Fruit fly (Drosophila melanogaster): Measurements from ENCODE around the gene Srx.

The Srx gene

DNA sequence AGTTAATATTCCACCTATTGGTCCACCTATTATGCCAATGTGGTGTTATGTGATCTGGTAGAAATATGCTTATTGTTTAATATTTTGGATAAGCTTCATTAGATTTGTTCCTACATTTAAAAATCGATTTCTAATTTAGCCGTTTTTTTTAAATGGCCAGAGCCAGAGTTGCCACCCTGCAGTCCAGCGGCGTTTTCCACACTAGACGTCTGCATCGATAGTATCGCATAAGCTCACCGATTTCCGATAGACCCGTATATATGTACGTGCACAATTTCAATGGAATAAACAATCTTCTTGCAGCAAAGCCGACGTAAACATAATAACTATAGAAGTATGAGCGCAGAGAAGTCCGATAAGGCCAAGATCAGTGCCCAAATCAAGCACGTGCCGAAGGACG is 14.9 kb upstream of the Srx start, which contains the start of gene Taf9 (continued):
- TF ChIP-seq Mad (GFP tag; optimal IDR thresholded peaks at IDR 0.05), result no peak
- TF ChIP-seq CkIIα-i1 (GFP tag; IDR thresholded peaks at IDR 0.05), result no peak
- peak; percentile 85 for TF ChIP-seq CG7963 (GFP tag; IDR thresholded peaks at IDR 0.05; ENCODE audit: partially characterized antibody)
- TF ChIP-seq CG12104 (GFP tag; optimal IDR thresholded peaks at IDR 0.05), result no peak
- TF ChIP-seq CG34422 (GFP tag; IDR thresholded peaks at IDR 0.05), result 0 out of 3 replicates have a peak, but pooled peaks have one; percentile 50
- TF ChIP-seq Sin3A (optimal IDR thresholded peaks at IDR 0.05), result peak; percentile 51
- no peak for TF ChIP-seq CG31224 (GFP tag; IDR thresholded peaks at IDR 0.05)
- TF ChIP-seq Hmr (GFP tag; optimal IDR thresholded peaks at IDR 0.05), result no peak

DNA sequence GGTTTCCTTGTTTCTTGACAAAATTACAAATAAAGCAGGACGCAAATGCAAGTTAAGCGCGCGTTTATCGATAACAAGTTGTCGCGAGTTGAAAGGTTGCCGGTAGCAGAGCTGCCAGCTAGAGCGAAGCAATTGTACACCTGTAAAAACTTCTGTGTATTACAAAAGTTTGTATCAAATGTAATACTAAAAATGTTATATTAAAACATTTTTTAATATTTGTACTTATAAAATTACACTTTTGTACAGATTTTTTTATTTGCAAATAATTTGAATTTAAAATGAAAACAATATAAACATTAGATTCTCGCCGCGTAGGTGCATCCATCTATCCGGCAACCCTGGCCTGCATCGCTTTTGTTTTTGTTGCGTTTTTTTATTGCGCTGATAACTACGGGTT is 12.2 kb upstream of the Srx start, which contains the start of the genes CG8142 and Ucp4A:
TSS of gene CG8142 (minus strand) at position 82 of the 400 bp plus-strand sequence.
TSS of gene Ucp4A (plus strand) at position 327 of the 400 bp plus-strand sequence.
- TF ChIP-seq ase (GFP tag; IDR thresholded peaks at IDR 0.05) (peak; percentile 93), CG10209 (GFP tag; optimal IDR thresholded peaks at IDR 0.05) (peak; percentile 93), nmo (GFP tag; optimal IDR thresholded peaks at IDR 0.05) (peak; percentile 93), Pdp1 (GFP tag; optimal IDR thresholded peaks at IDR 0.05) (peak; percentile 49 to 65), tap (tag; optimal IDR thresholded peaks at IDR 0.05) (peak; percentile 84), slou (GFP tag; optimal IDR thresholded peaks at IDR 0.05) (peak; percentile 84), Awh (GFP tag; IDR thresholded peaks at IDR 0.05) (peak; percentile 95), CG10959 (GFP tag; IDR thresholded peaks at IDR 0.05) (peak; percentile 89), wdn (GFP tag; IDR thresholded peaks at IDR 0.05) (peak; percentile 93), zen2 (GFP tag; IDR thresholded peaks at IDR 0.05; ENCODE audit: partially characterized antibody) (no peak), CG3726 (GFP tag; IDR thresholded peaks at IDR 0.05) (peak; percentile 88), grn (GFP tag; optimal IDR thresholded peaks at IDR 0.05) (peak; percentile 19), D19A (tag; optimal IDR thresholded peaks at IDR 0.05) (peak; percentile 85), gt (GFP tag; IDR thresholded peaks at IDR 0.05) (peak; percentile 85), CG8765 (GFP tag; IDR thresholded peaks at IDR 0.05) (peak; percentile 88), pb (GFP tag; optimal IDR thresholded peaks at IDR 0.05) (no peak), lmd (GFP tag; IDR thresholded peaks at IDR 0.05) (peak; percentile 96), H2.0 (GFP tag; IDR thresholded peaks at IDR 0.05) (peak; percentile 96), gfzf (GFP tag; optimal IDR thresholded peaks at IDR 0.05) (no peak), schlank (tag; optimal IDR thresholded peaks at IDR 0.05) (peak; percentile 51), Abd-B (GFP tag; optimal IDR thresholded peaks at IDR 0.05) (peak; percentile 95), ash1 (GFP tag; optimal IDR thresholded peaks at IDR 0.05) (no peak), Fer1 (GFP tag; optimal IDR thresholded peaks at IDR 0.05) (peak; percentile 93), disco-r (GFP tag; optimal IDR thresholded peaks at IDR 0.05) (peak; percentile 14), grau (tag; optimal IDR thresholded peaks at IDR 0.05) (peak; percentile 90), sima (GFP tag; optimal IDR thresholded peaks at IDR 0.05) (no peak), CG2202 (tag; optimal IDR thresholded peaks at IDR 0.05) (peak; percentile 60), Camta (GFP tag; optimal IDR thresholded peaks at IDR 0.05) (peak; percentile 42), CG12236 (GFP tag; optimal IDR thresholded peaks at IDR 0.05) (no peak), mld (GFP tag; IDR thresholded peaks at IDR 0.05; ENCODE audit: partially characterized antibody) (no peak), gsb-n (tag; optimal IDR thresholded peaks at IDR 0.05) (peak; percentile 88), CG7357 (GFP tag; IDR thresholded peaks at IDR 0.05) (peak; percentile 89), CG6254 (GFP tag; optimal IDR thresholded peaks at IDR 0.05) (peak; percentile 79), Six4 (GFP tag; optimal IDR thresholded peaks at IDR 0.05) (peak; percentile 87), CG30403 (GFP tag; optimal IDR thresholded peaks at IDR 0.05) (peak; percentile 95), seq (GFP tag; IDR thresholded peaks at IDR 0.05) (peak; percentile 93), B-H2 (GFP tag; optimal IDR thresholded peaks at IDR 0.05) (peak; percentile 85), Bdp1 (GFP tag; optimal IDR thresholded peaks at IDR 0.05) (peak; percentile 39), so (GFP tag; IDR thresholded peaks at IDR 0.05) (peak; percentile 91), Hr39 (optimal IDR thresholded peaks at IDR 0.05) (no peak), CG4707 (GFP tag; optimal IDR thresholded peaks at IDR 0.05) (peak; percentile 15), chinmo (GFP tag; IDR thresholded peaks at IDR 0.05; ENCODE audit: partially characterized antibody) (0 out of 4 replicates have a peak, but pooled peaks have one; percentile 52), ems (GFP tag; optimal IDR thresholded peaks at IDR 0.05) (peak; percentile 70)
